Worm (Caenorhabditis elegans) whole organism, L4 larva: ENCODE measurements around the gene dnj-20.
A peak's percentile ranks its signal among the peaks of the same experiment; 100 is the strongest.

ENCODE experiments used
- D1046.2 ChIP-seq: fragments of 200-800 bp; sonication (Bioruptor generic); IDR thresholded peaks from 2 replicates; pipeline ENCODE4 v1.3.6; 2022; ENCODE audit warnings: missing genetic modification characterization, missing compliant biosample characterization
- F10B5.3 ChIP-seq: sonication (generic microtip); optimal IDR thresholded peaks from 2 replicates; lab custom pipeline; 2016; ENCODE audit warnings: mild to moderate bottlenecking, missing genetic modification characterization, missing compliant biosample characterization
- F37D6.2 ChIP-seq: sonication (generic microtip); optimal IDR thresholded peaks from 2 replicates; lab custom pipeline; 2016; ENCODE audit warnings: mild to moderate bottlenecking, missing genetic modification characterization, missing compliant biosample characterization
- F44E2.7 ChIP-seq: fragments of 200-800 bp; sonication (Bioruptor generic); IDR thresholded peaks from 2 replicates; pipeline ENCODE4 v2.1.2; 2022; ENCODE audit warnings: missing genetic modification characterization, missing compliant biosample characterization
- T26A8.4 ChIP-seq: fragments of 200-800 bp; sonication (Bioruptor generic); IDR thresholded peaks from 2 replicates; pipeline ENCODE4 v1.3.6; 2022; ENCODE audit warnings: missing genetic modification characterization, missing compliant biosample characterization
- Y105C5A.15 ChIP-seq: fragments of 200-800 bp; sonication (Bioruptor generic); IDR thresholded peaks from 2 replicates; pipeline ENCODE4 v1.3.6; 2022; ENCODE audit warnings: missing genetic modification characterization, missing compliant biosample characterization
- Y48G9A.11 ChIP-seq: fragments of 200-800 bp; sonication (Bioruptor generic); IDR thresholded peaks from 2 replicates; pipeline ENCODE4 v1.3.6; 2022; ENCODE audit warnings: missing genetic modification reagents, missing genetic modification characterization, missing compliant biosample characterization
- Y75B8A.6 ChIP-seq: fragments of 200-800 bp; sonication (Bioruptor generic); IDR thresholded peaks from 2 replicates; pipeline ENCODE4 v1.3.6; 2022; ENCODE audit warnings: missing genetic modification reagents, missing genetic modification characterization, missing compliant biosample characterization
- ceh-20 ChIP-seq: fragments of 200-800 bp; sonication (Bioruptor generic); IDR thresholded peaks from 2 replicates; pipeline ENCODE4 v1.3.6; 2022; ENCODE audit warnings: missing genetic modification reagents, missing genetic modification characterization, missing compliant biosample characterization
- ceh-44 ChIP-seq: fragments of 200-800 bp; sonication (Bioruptor generic); IDR thresholded peaks from 2 replicates; pipeline ENCODE4 v1.3.6; 2022; ENCODE audit warnings: missing genetic modification reagents, missing genetic modification characterization, missing compliant biosample characterization
- ceh-82 ChIP-seq: sonication (generic microtip); optimal IDR thresholded peaks from 2 replicates; lab custom pipeline; 2017; ENCODE audit warnings: missing biosample characterization, missing genetic modification characterization
- cey-2 ChIP-seq: sonication (generic microtip); optimal IDR thresholded peaks from 3 replicates; lab custom pipeline; 2017; ENCODE audit warnings: missing genetic modification characterization, mild to moderate bottlenecking, missing compliant biosample characterization, antibody characterized with exemption, borderline replicate concordance; ENCODE audit not compliant: insufficient read depth
- daf-16 ChIP-seq, 3 experiments: sonication (generic microtip); optimal IDR thresholded peaks; 2 replicates each; lab custom pipeline; 2016 to 2017; ENCODE audit warnings: missing genetic modification characterization in 3 of 3, missing genetic modification reagents in 3 of 3, mild to moderate bottlenecking in 2 of 3, missing compliant biosample characterization in 2 of 3, missing biosample characterization in 1 of 3, moderate library complexity in 1 of 3
- dmd-6 ChIP-seq: fragments of 200-800 bp; sonication (Bioruptor generic); IDR thresholded peaks from 2 replicates; pipeline ENCODE4 v1.3.6; 2022; ENCODE audit warnings: missing genetic modification reagents, missing genetic modification characterization, missing compliant biosample characterization
- dmd-9 ChIP-seq: fragments of 200-800 bp; sonication (Bioruptor generic); IDR thresholded peaks from 2 replicates; pipeline ENCODE4 v1.3.6; 2022; ENCODE audit warnings: missing genetic modification reagents, missing genetic modification characterization, missing compliant biosample characterization
- duxl-1 ChIP-seq: sonication (generic microtip); optimal IDR thresholded peaks from 2 replicates; lab custom pipeline; 2016; ENCODE audit warnings: mild to moderate bottlenecking, missing genetic modification characterization, moderate library complexity, missing compliant biosample characterization; ENCODE audit not compliant: poor library complexity
- dve-1 ChIP-seq: sonication (generic microtip); optimal IDR thresholded peaks from 2 replicates; lab custom pipeline; 2017; ENCODE audit warnings: antibody characterized with exemption, mild to moderate bottlenecking, missing genetic modification characterization, missing compliant biosample characterization; ENCODE audit not compliant: insufficient read depth
- fos-1 ChIP-seq: fragments of 150-350 bp; optimal IDR thresholded peaks from 2 replicates; lab custom pipeline; 2014; ENCODE audit warnings: missing biosample characterization, missing genetic modification characterization
- gei-8 ChIP-seq: fragments of 200-800 bp; sonication (Bioruptor generic); optimal IDR thresholded peaks from 2 replicates; lab custom pipeline; 2018; ENCODE audit warnings: mild to moderate bottlenecking, missing genetic modification characterization, missing compliant biosample characterization
- hif-1 ChIP-seq, 2 experiments: sonication (generic microtip); optimal IDR thresholded peaks; 2 replicates each; lab custom pipeline; 2016 to 2017; ENCODE audit warnings: missing compliant biosample characterization in 2 of 2, missing genetic modification characterization in 2 of 2, missing genetic modification reagents in 2 of 2, missing genotype in 2 of 2, mild to moderate bottlenecking in 1 of 2
- hmg-1.1 ChIP-seq: fragments of 200-800 bp; sonication (Bioruptor generic); IDR thresholded peaks from 2 replicates; pipeline ENCODE4 v1.3.6; 2022; ENCODE audit warnings: missing genetic modification reagents, missing genetic modification characterization, missing compliant biosample characterization
- lim-7 ChIP-seq: fragments of 200-800 bp; sonication (Bioruptor generic); IDR thresholded peaks from 2 replicates; pipeline ENCODE4 v1.3.6; 2022; ENCODE audit warnings: missing genetic modification characterization, missing compliant biosample characterization
- lin-13 ChIP-seq: fragments of 150-350 bp; optimal IDR thresholded peaks from 2 replicates; lab custom pipeline; 2014; ENCODE audit warnings: missing biosample characterization, missing genetic modification reagents, missing genetic modification characterization
- lin-39 ChIP-seq: fragments of 150-350 bp; optimal IDR thresholded peaks from 2 replicates; lab custom pipeline; 2014; ENCODE audit warnings: missing biosample characterization, missing genetic modification reagents, missing genetic modification characterization
- madf-9 ChIP-seq: fragments of 200-800 bp; sonication (Bioruptor generic); conservative IDR thresholded peaks from 2 replicates; pipeline ENCODE4 v1.3.6; 2022; ENCODE audit warnings: missing genetic modification reagents, missing genetic modification characterization, missing compliant biosample characterization
- mdl-1 ChIP-seq, 2 experiments: fragments of 150-350 bp in 1 of 2; sonication (generic microtip) in 1 of 2; optimal IDR thresholded peaks; 2 replicates each; lab custom pipeline; 2014 to 2017; ENCODE audit warnings: missing biosample characterization in 2 of 2, missing genetic modification characterization in 2 of 2
- mdt-29 ChIP-seq: fragments of 200-800 bp; sonication (Bioruptor generic); IDR thresholded peaks from 2 replicates; pipeline ENCODE4 v1.3.6; 2022; ENCODE audit warnings: missing genetic modification reagents, missing genetic modification characterization, missing compliant biosample characterization
- mes-2 ChIP-seq: sonication (generic microtip); optimal IDR thresholded peaks from 2 replicates; lab custom pipeline; 2016; ENCODE audit warnings: missing genotype, mild to moderate bottlenecking, missing genetic modification characterization, missing compliant biosample characterization; ENCODE audit not compliant: poor library complexity, severe bottlenecking
- mxl-2 ChIP-seq: fragments of 200-800 bp; sonication (Bioruptor generic); conservative IDR thresholded peaks from 2 replicates; pipeline ENCODE4 v1.3.6; 2022; ENCODE audit warnings: missing genetic modification reagents, missing genetic modification characterization, missing compliant biosample characterization
- mxl-3 ChIP-seq: fragments of 200-800 bp; sonication (Bioruptor generic); optimal IDR thresholded peaks from 2 replicates; lab custom pipeline; 2018; ENCODE audit warnings: mild to moderate bottlenecking, missing genetic modification characterization, missing compliant biosample characterization
- nhr-10 ChIP-seq: fragments of 150-350 bp; optimal IDR thresholded peaks from 2 replicates; lab custom pipeline; 2014; ENCODE audit warnings: missing biosample characterization, missing genetic modification characterization
- nhr-102 ChIP-seq: sonication (generic microtip); optimal IDR thresholded peaks from 2 replicates; lab custom pipeline; 2016; ENCODE audit warnings: mild to moderate bottlenecking, missing genetic modification characterization, moderate library complexity, missing compliant biosample characterization
- nhr-237 ChIP-seq: sonication (generic microtip); optimal IDR thresholded peaks from 2 replicates; lab custom pipeline; 2017; ENCODE audit warnings: missing biosample characterization, missing genetic modification characterization
- nhr-25 ChIP-seq: sonication (generic microtip); optimal IDR thresholded peaks from 2 replicates; lab custom pipeline; 2017; ENCODE audit warnings: missing genetic modification characterization, mild to moderate bottlenecking, missing compliant biosample characterization, antibody characterized with exemption, moderate library complexity, borderline replicate concordance; ENCODE audit not compliant: insufficient read depth
- nhr-42 ChIP-seq: fragments of 200-800 bp; sonication (Bioruptor generic); IDR thresholded peaks from 2 replicates; pipeline ENCODE4 v1.3.6; 2022; ENCODE audit warnings: missing genetic modification characterization, missing compliant biosample characterization
- nhr-48 ChIP-seq: sonication (generic microtip); optimal IDR thresholded peaks from 2 replicates; lab custom pipeline; 2016; ENCODE audit warnings: mild to moderate bottlenecking, missing genetic modification characterization, missing compliant biosample characterization
- nhr-6 ChIP-seq: fragments of 150-350 bp; optimal IDR thresholded peaks from 2 replicates; lab custom pipeline; 2014; ENCODE audit warnings: missing biosample characterization, missing genetic modification characterization
- pha-4 ChIP-seq, 2 experiments: fragments of 150-350 bp in 1 of 2; fragments of 200-800 bp in 1 of 2; sonication (Bioruptor generic) in 1 of 2; IDR thresholded peaks in 1 of 2; optimal IDR thresholded peaks in 1 of 2; 2 replicates each; pipeline versions ENCODE4 v1.3.6 to Lab custom; 2014 to 2022; ENCODE audit warnings: missing genetic modification characterization in 2 of 2, missing genetic modification reagents in 2 of 2, missing biosample characterization in 1 of 2, missing compliant biosample characterization in 1 of 2
- saeg-2 ChIP-seq: fragments of 200-800 bp; sonication (Bioruptor generic); IDR thresholded peaks from 2 replicates; pipeline ENCODE4 v1.3.6; 2022; ENCODE audit warnings: missing genetic modification reagents, missing genetic modification characterization, missing compliant biosample characterization
- sdz-12 ChIP-seq: fragments of 200-800 bp; sonication (Bioruptor generic); optimal IDR thresholded peaks from 2 replicates; lab custom pipeline; 2018; ENCODE audit warnings: mild to moderate bottlenecking, missing genetic modification characterization, missing compliant biosample characterization
- skn-1 ChIP-seq: fragments of 150-350 bp; optimal IDR thresholded peaks from 2 replicates; lab custom pipeline; 2014; ENCODE audit warnings: missing biosample characterization, missing genetic modification characterization
- snpc-1.2 ChIP-seq: fragments of 200-800 bp; sonication (Bioruptor generic); IDR thresholded peaks from 2 replicates; pipeline ENCODE4 v1.3.6; 2022; ENCODE audit warnings: missing genetic modification reagents, missing genetic modification characterization, missing compliant biosample characterization
- spr-1 ChIP-seq: sonication (generic microtip); optimal IDR thresholded peaks from 2 replicates; lab custom pipeline; 2016; ENCODE audit warnings: mild to moderate bottlenecking, missing genetic modification characterization, missing compliant biosample characterization
- spr-3 ChIP-seq: fragments of 200-800 bp; sonication (Bioruptor generic); optimal IDR thresholded peaks from 2 replicates; lab custom pipeline; 2018; ENCODE audit warnings: mild to moderate bottlenecking, missing genetic modification characterization, missing compliant biosample characterization
- unc-62 ChIP-seq, 3 experiments: fragments of 150-350 bp in 1 of 3; sonication (generic microtip); optimal IDR thresholded peaks in 2 of 3; peaks in 1 of 3; 1 replicate in 1 of 3; 2 replicates in 2 of 3; lab custom pipeline; 2014 to 2017; ENCODE audit warnings: missing biosample characterization in 3 of 3, missing genetic modification characterization in 3 of 3, missing genetic modification reagents in 3 of 3, missing genotype in 1 of 3
- zfp-3 ChIP-seq: fragments of 200-800 bp; sonication (Bioruptor generic); conservative IDR thresholded peaks from 2 replicates; pipeline ENCODE4 v1.3.6; 2022; ENCODE audit warnings: missing genetic modification reagents, missing genetic modification characterization, missing compliant biosample characterization
- ztf-11 ChIP-seq: fragments of 150-350 bp; optimal IDR thresholded peaks from 2 replicates; lab custom pipeline; 2014; ENCODE audit warnings: missing biosample characterization, missing genetic modification characterization
- ztf-7 ChIP-seq: fragments of 150-350 bp; optimal IDR thresholded peaks from 2 replicates; lab custom pipeline; 2014; ENCODE audit warnings: missing biosample characterization, missing genetic modification characterization

Gene dnj-20

DNA sequence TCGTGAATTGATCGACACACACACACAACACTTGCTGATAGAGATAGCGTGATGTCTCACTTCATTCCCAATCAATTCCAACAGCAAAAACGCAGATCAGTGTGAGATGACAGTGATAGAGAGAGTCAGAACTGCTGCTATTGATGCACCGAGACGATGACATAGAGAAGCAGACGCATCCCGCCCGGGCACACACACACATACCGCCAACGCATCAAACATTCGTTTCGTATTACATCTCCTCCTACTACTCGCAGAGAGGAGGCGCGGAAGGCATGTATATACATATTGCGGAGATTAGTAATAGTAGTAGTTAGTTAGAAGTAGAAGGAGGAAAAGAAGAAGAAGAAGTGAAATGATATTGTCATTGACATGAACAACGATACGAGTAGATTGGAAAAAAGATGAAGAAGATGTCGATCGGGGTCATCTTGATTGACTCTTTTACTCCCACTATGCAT is 4.5 kb downstream of the dnj-20 start (continued):
- no peak for TF ChIP-seq F37D6.2 (tag; lab: Kevin White, UChicago)
- peak; percentile 44; the same call in 1 of the 2 replicates for TF ChIP-seq madf-9
- TF ChIP-seq sdz-12 (GFP tag; lab: Kevin White, UChicago): no peak
- TF ChIP-seq dmd-6 (GFP tag; lab: Robert Waterston, UW): peak; percentile 76
- no peak for TF ChIP-seq snpc-1.2
- no peak for TF ChIP-seq dmd-9 (GFP tag; lab: Robert Waterston, UW)
- TF ChIP-seq F10B5.3 (tag; lab: Kevin White, UChicago): no peak
- TF ChIP-seq nhr-25 (tag; lab: Kevin White, UChicago): no peak
- TF ChIP-seq ceh-82 (tag; lab: Kevin White, UChicago): no peak
- TF ChIP-seq zfp-3: no peak
- no peak for TF ChIP-seq hif-1 (tag; optimal IDR thresholded peaks at IDR 0.05; lab: Kevin White, UChicago)
- no peak for TF ChIP-seq nhr-42 (GFP tag; lab: Robert Waterston, UW)
- TF ChIP-seq F44E2.7 (GFP tag; lab: Robert Waterston, UW): no peak
- TF ChIP-seq gei-8 (GFP tag; lab: Kevin White, UChicago): no peak
- TF ChIP-seq spr-1: peak; percentile 24
- no peak for TF ChIP-seq daf-16 (GFP tag; optimal IDR thresholded peaks at IDR 0.05; lab: Kevin White, UChicago)
- TF ChIP-seq daf-16 (tag; optimal IDR thresholded peaks at IDR 0.05; lab: Kevin White, UChicago): peak; percentile 68
- TF ChIP-seq skn-1 (tag; lab: Kevin White, UChicago): no peak
- TF ChIP-seq mxl-3 (GFP tag; lab: Kevin White, UChicago): peak; percentile 94
- peak in 1 of 2 experiments; percentile 42 for TF ChIP-seq unc-62 (GFP tag; optimal IDR thresholded peaks at IDR 0.05 in 1 of 2; lab: Kevin White, UChicago)
- TF ChIP-seq unc-62 (tag; optimal IDR thresholded peaks at IDR 0.05; lab: Kevin White, UChicago): no peak
- TF ChIP-seq mxl-2 (GFP tag; lab: Robert Waterston, UW): 0 out of 2 replicates have a peak, but pooled peaks have one; percentile 33
- no peak for TF ChIP-seq nhr-237 (tag; lab: Kevin White, UChicago)
- no peak for TF ChIP-seq ztf-7 (tag; lab: Kevin White, UChicago)
- TF ChIP-seq Y105C5A.15 (GFP tag; lab: Robert Waterston, UW): no peak
- peak; percentile 66 for TF ChIP-seq dve-1 (tag; lab: Kevin White, UChicago)
- TF ChIP-seq nhr-48 (tag; lab: Kevin White, UChicago): no peak
- no peak for TF ChIP-seq nhr-6 (tag; lab: Kevin White, UChicago)
- no peak for TF ChIP-seq D1046.2 (GFP tag; lab: Robert Waterston, UW)
- peak; percentile 46 for TF ChIP-seq hmg-1.1 (GFP tag; lab: Robert Waterston, UW)
- peak; percentile 66 for TF ChIP-seq pha-4 (GFP tag; IDR thresholded peaks at IDR 0.05; lab: Robert Waterston, UW)
- TF ChIP-seq pha-4 (tag; optimal IDR thresholded peaks at IDR 0.05; lab: Kevin White, UChicago): peak; percentile 18
- peak; percentile 33 for TF ChIP-seq T26A8.4 (GFP tag; lab: Robert Waterston, UW)
- TF ChIP-seq Y75B8A.6: no peak
- no peak for TF ChIP-seq lim-7 (GFP tag; lab: Robert Waterston, UW)
- TF ChIP-seq Y48G9A.11 (GFP tag; lab: Robert Waterston, UW): no peak
- TF ChIP-seq cey-2 (tag; lab: Kevin White, UChicago): no peak
- no peak for TF ChIP-seq lin-39
- no peak for TF ChIP-seq fos-1 (tag; lab: Kevin White, UChicago)
- no peak for TF ChIP-seq ztf-11 (tag; lab: Kevin White, UChicago)
- TF ChIP-seq nhr-10 (tag; lab: Kevin White, UChicago): no peak
- TF ChIP-seq ceh-20: no peak
- TF ChIP-seq saeg-2 (GFP tag; lab: Robert Waterston, UW): 0 out of 2 replicates have a peak, but pooled peaks have one; percentile 18
- no peak for TF ChIP-seq lin-13
- no peak for TF ChIP-seq duxl-1 (tag; lab: Kevin White, UChicago)
- no peak for TF ChIP-seq mdt-29 (GFP tag; lab: Robert Waterston, UW)
- TF ChIP-seq mdl-1 (tag; optimal IDR thresholded peaks at IDR 0.05; lab: Kevin White, UChicago): peak in 1 of 2 experiments; percentile 74
- no peak for TF ChIP-seq spr-3 (GFP tag; lab: Kevin White, UChicago)
- TF ChIP-seq mes-2 (tag; lab: Kevin White, UChicago): peak; percentile 39
- TF ChIP-seq nhr-102 (tag; lab: Kevin White, UChicago): peak; percentile 1
- TF ChIP-seq ceh-44 (GFP tag; lab: Robert Waterston, UW): no peak
